Worm (Caenorhabditis elegans) whole organism, late embryonic: ENCODE data around the gene F28B1.2.

Experiments used
- K09A11.1 ChIP-seq: sonication (generic microtip); optimal IDR thresholded peaks from 2 replicates; lab custom pipeline; 2017; ENCODE audit warnings: antibody characterized with exemption, mild to moderate bottlenecking, missing genetic modification characterization, missing compliant biosample characterization; ENCODE audit not compliant: insufficient read depth
- ama-1 ChIP-seq: fragments of 150-350 bp; optimal IDR thresholded peaks from 2 replicates; lab custom pipeline; 2014
- ceh-14 ChIP-seq: sonication (generic microtip); optimal IDR thresholded peaks from 2 replicates; lab custom pipeline; 2016; ENCODE audit warnings: missing genotype, missing genetic modification characterization, missing compliant biosample characterization
- ceh-22 ChIP-seq: sonication (generic microtip); optimal IDR thresholded peaks from 2 replicates; lab custom pipeline; 2017; ENCODE audit warnings: missing biosample characterization, missing genetic modification characterization
- ceh-6 ChIP-seq: fragments of 200-800 bp; sonication (Bioruptor generic); optimal IDR thresholded peaks from 2 replicates; lab custom pipeline; 2018; ENCODE audit warnings: mild to moderate bottlenecking, missing genetic modification characterization, missing compliant biosample characterization
- dmd-4 ChIP-seq: sonication (generic microtip); optimal IDR thresholded peaks from 2 replicates; lab custom pipeline; 2016; ENCODE audit warnings: borderline replicate concordance, missing genetic modification characterization, missing compliant biosample characterization
- ets-4 ChIP-seq: sonication (generic microtip); optimal IDR thresholded peaks from 2 replicates; lab custom pipeline; 2016; ENCODE audit warnings: missing genetic modification characterization, missing compliant biosample characterization
- hlh-30 ChIP-seq: sonication (generic microtip); optimal IDR thresholded peaks from 2 replicates; lab custom pipeline; 2017; ENCODE audit warnings: antibody characterized with exemption, missing genetic modification characterization, missing compliant biosample characterization; ENCODE audit not compliant: insufficient read depth
- pha-4 ChIP-seq: fragments of 150-350 bp; optimal IDR thresholded peaks from 2 replicates; lab custom pipeline; 2018; ENCODE audit warnings: missing biosample characterization, missing genetic modification reagents, missing genetic modification characterization
- rnt-1 ChIP-seq: sonication (generic microtip); optimal IDR thresholded peaks from 2 replicates; lab custom pipeline; 2016; ENCODE audit warnings: missing genetic modification characterization, missing compliant biosample characterization
- tbx-7 ChIP-seq: sonication (generic microtip); optimal IDR thresholded peaks from 2 replicates; lab custom pipeline; 2016; ENCODE audit warnings: missing genotype, missing genetic modification characterization, missing compliant biosample characterization

DNA sequence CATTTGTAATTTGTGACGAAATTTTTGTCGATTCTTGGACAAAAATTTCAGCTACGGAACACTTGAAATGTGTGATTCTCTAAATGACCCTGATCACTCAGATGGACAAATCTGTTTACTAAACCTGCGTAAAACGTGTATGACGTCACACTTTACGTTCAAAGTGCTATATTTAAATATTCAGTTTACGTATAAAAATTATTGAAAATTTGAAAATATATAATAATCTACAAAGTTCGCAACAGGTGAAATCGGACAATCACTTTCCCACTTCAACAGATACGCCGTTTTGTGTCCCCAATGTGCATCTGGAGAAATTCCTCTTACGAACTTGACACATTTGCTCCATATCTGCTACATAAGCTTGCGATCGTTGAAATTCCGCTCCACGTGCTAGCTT, 39.4 kb upstream of the F28B1.2 start, which contains the start of gene srh-131:
- TF ChIP-seq ceh-22 (tag; lab: Kevin White, UChicago): no peak
- TF ChIP-seq ama-1 (lab: Kevin White, UChicago): no peak
- TF ChIP-seq K09A11.1 (tag; lab: Kevin White, UChicago): no peak
- no peak for TF ChIP-seq tbx-7 (tag; lab: Kevin White, UChicago)
- no peak for TF ChIP-seq rnt-1
- no peak for TF ChIP-seq pha-4 (tag; lab: Kevin White, UChicago)
- TF ChIP-seq ceh-6 (GFP tag; lab: Kevin White, UChicago): no peak
- no peak for TF ChIP-seq ceh-14 (tag; lab: Kevin White, UChicago)
- TF ChIP-seq dmd-4: no peak
- no peak for TF ChIP-seq hlh-30 (tag; lab: Kevin White, UChicago)
- no peak for TF ChIP-seq ets-4
